Worm (Caenorhabditis elegans): Measurements from ENCODE around the gene hpo-28.

- TF ChIP-seq nhr-237 (tag; optimal IDR thresholded peaks at IDR 0.05): no peak
- no peak for TF ChIP-seq ceh-28 (tag; optimal IDR thresholded peaks at IDR 0.05)
- TF ChIP-seq lsy-12 (tag; optimal IDR thresholded peaks at IDR 0.05): no peak
- TF ChIP-seq egl-27 (tag; optimal IDR thresholded peaks at IDR 0.05): no peak
- TF ChIP-seq nfya-1 (tag; optimal IDR thresholded peaks at IDR 0.05; ENCODE audit: insufficient read depth): no peak
- TF ChIP-seq nhr-12 (tag; optimal IDR thresholded peaks at IDR 0.05): no peak
- TF ChIP-seq unc-39 (tag; optimal IDR thresholded peaks at IDR 0.05): no peak
Measured at ce11 chrIII:5693736-5694135, 15.4 kb downstream of the hpo-28 start, which contains the start of gene B0336.13.
